Worm (Caenorhabditis elegans) whole organism, L2 larva: ENCODE data around the gene dsh-1.

Experiments used
- ZK546.5 ChIP-seq: sonication (generic microtip); optimal IDR thresholded peaks from 2 replicates; lab custom pipeline; 2017; ENCODE audit warnings: missing biosample characterization, missing genetic modification characterization
- ama-1 ChIP-seq: fragments of 150-350 bp; optimal IDR thresholded peaks from 2 replicates; lab custom pipeline; 2018; ENCODE audit warnings: inconsistent platforms
- ceh-16 ChIP-seq: fragments of 150-350 bp; optimal IDR thresholded peaks from 2 replicates; lab custom pipeline; 2014; ENCODE audit warnings: missing biosample characterization, missing genetic modification characterization
- ceh-82 ChIP-seq: fragments of 150-350 bp; optimal IDR thresholded peaks from 2 replicates; lab custom pipeline; 2014; ENCODE audit warnings: missing biosample characterization, missing genetic modification characterization
- fos-1 ChIP-seq: fragments of 150-350 bp; optimal IDR thresholded peaks from 2 replicates; lab custom pipeline; 2014; ENCODE audit warnings: missing biosample characterization, missing genetic modification characterization
- nhr-12 ChIP-seq: fragments of 150-350 bp; optimal IDR thresholded peaks from 2 replicates; lab custom pipeline; 2014; ENCODE audit warnings: missing biosample characterization, missing genetic modification characterization
- nhr-21 ChIP-seq: fragments of 150-350 bp; optimal IDR thresholded peaks from 2 replicates; lab custom pipeline; 2014; ENCODE audit warnings: missing biosample characterization, missing genetic modification characterization
- nhr-237 ChIP-seq: fragments of 150-350 bp; optimal IDR thresholded peaks from 2 replicates; lab custom pipeline; 2014; ENCODE audit warnings: missing biosample characterization, missing genetic modification characterization
- zag-1 ChIP-seq: fragments of 150-350 bp; optimal IDR thresholded peaks from 2 replicates; lab custom pipeline; 2014; ENCODE audit warnings: missing biosample characterization, missing genetic modification characterization

DNA sequence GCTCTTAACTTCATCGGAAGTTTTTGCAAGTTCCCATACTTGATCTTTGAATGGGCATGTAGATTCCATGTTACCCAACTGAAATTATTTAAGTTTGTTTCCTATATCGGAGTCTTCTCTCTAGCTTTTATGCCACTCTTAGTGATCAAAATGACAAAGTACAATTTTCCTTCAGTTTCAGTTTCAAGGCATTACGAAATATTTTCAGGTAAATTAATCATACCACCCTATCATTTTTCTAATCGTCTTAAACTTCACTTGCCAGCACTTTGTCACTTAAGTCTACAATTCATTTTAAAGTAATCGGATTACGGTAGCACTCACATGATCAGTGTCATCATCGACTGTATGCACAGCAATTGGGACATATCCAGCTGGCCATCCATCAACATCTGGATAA lies 9.5 kb upstream of the dsh-1 start:
- TF ChIP-seq ceh-82 (tag; lab: Kevin White, UChicago) = no peak
- TF ChIP-seq nhr-21 = no peak
- TF ChIP-seq fos-1 (tag; lab: Kevin White, UChicago) = no peak
- TF ChIP-seq ama-1 = no peak
- no peak for TF ChIP-seq ceh-16 (tag; lab: Kevin White, UChicago)
- no peak for TF ChIP-seq zag-1
- TF ChIP-seq nhr-12 (tag; lab: Kevin White, UChicago) = no peak
- no peak for TF ChIP-seq ZK546.5
- TF ChIP-seq nhr-237 (tag; lab: Kevin White, UChicago) = no peak
